Worm (Caenorhabditis elegans) whole organism, mixed stage, embryonic: Measurements from ENCODE around the gene flp-17.

Experiments used
- cnd-1 ChIP-seq: fragments of 200-800 bp; sonication (Bioruptor generic); optimal IDR thresholded peaks from 2 replicates; lab custom pipeline; 2018; ENCODE audit warnings: mild to moderate bottlenecking, missing genetic modification characterization, missing compliant biosample characterization
- elt-1 ChIP-seq: sonication (generic microtip); optimal IDR thresholded peaks from 2 replicates; lab custom pipeline; 2017; ENCODE audit warnings: missing genetic modification characterization, mild to moderate bottlenecking, missing compliant biosample characterization, antibody characterized with exemption, moderate library complexity, borderline replicate concordance; ENCODE audit not compliant: insufficient read depth
- elt-3 ChIP-seq: fragments of 150-350 bp; optimal IDR thresholded peaks from 2 replicates; lab custom pipeline; 2014; ENCODE audit warnings: missing biosample characterization, missing genetic modification characterization
- lsy-2 ChIP-seq: fragments of 150-350 bp; optimal IDR thresholded peaks from 2 replicates; lab custom pipeline; 2014; ENCODE audit warnings: missing biosample characterization, missing genetic modification characterization
- mab-5 ChIP-seq: fragments of 150-350 bp; optimal IDR thresholded peaks from 2 replicates; lab custom pipeline; 2014; ENCODE audit warnings: missing biosample characterization, missing genetic modification characterization
- nhr-12 ChIP-seq: fragments of 150-350 bp; optimal IDR thresholded peaks from 2 replicates; lab custom pipeline; 2014; ENCODE audit warnings: missing biosample characterization, missing genetic modification characterization
- nhr-237 ChIP-seq: fragments of 150-350 bp; optimal IDR thresholded peaks from 2 replicates; lab custom pipeline; 2014; ENCODE audit warnings: missing biosample characterization, missing genetic modification characterization
- nhr-28 ChIP-seq: fragments of 150-350 bp; optimal IDR thresholded peaks from 2 replicates; lab custom pipeline; 2014; ENCODE audit warnings: missing biosample characterization, missing genetic modification characterization
- pha-4 ChIP-seq: fragments of 150-350 bp; optimal IDR thresholded peaks from 2 replicates; lab custom pipeline; 2018; ENCODE audit warnings: missing biosample characterization, missing genetic modification reagents, missing genetic modification characterization
- sem-2 ChIP-seq: fragments of 200-800 bp; sonication (Bioruptor generic); optimal IDR thresholded peaks from 2 replicates; lab custom pipeline; 2018; ENCODE audit warnings: mild to moderate bottlenecking, missing genetic modification characterization, missing compliant biosample characterization
- sptf-1 ChIP-seq: sonication (generic microtip); optimal IDR thresholded peaks from 2 replicates; lab custom pipeline; 2017; ENCODE audit warnings: mild to moderate bottlenecking, missing genetic modification characterization, moderate library complexity, missing compliant biosample characterization
- tbx-8 ChIP-seq: fragments of 200-800 bp; sonication (Bioruptor generic); optimal IDR thresholded peaks from 2 replicates; lab custom pipeline; 2018; ENCODE audit warnings: mild to moderate bottlenecking, missing genetic modification characterization, moderate library complexity, missing compliant biosample characterization
- ztf-11 ChIP-seq: fragments of 150-350 bp; optimal IDR thresholded peaks from 2 replicates; lab custom pipeline; 2014; ENCODE audit warnings: missing biosample characterization, missing genetic modification characterization

DNA sequence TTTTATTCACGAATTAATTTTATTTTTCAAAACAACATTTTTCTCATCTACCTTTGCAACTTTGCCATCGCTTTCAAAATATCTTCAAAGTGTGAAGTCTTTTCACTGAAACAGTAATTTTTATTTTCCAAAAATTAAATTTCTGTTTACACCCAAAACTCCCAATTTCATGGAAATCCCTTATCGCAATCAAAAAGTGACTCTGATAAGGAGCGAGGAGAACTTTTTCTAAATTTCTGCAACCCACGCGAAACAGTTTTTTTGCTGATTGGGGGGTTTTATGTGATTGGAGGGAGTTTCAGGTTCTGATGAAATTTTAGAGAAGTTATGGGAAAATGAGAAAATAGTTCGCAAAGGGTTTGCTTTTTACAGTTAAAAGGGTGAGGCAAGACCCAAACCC lies 12.1 kb downstream of the flp-17 start:
- TF ChIP-seq elt-3 (tag; lab: Kevin White, UChicago), result no peak
- no peak for TF ChIP-seq sptf-1
- TF ChIP-seq nhr-237, result no peak
- no peak for TF ChIP-seq pha-4 (tag; lab: Kevin White, UChicago)
- TF ChIP-seq tbx-8 (GFP tag; lab: Kevin White, UChicago), result no peak
- TF ChIP-seq mab-5 (tag; lab: Kevin White, UChicago), result no peak
- no peak for TF ChIP-seq sem-2 (GFP tag; lab: Kevin White, UChicago)
- TF ChIP-seq nhr-12 (tag; lab: Kevin White, UChicago), result no peak
- TF ChIP-seq lsy-2 (tag; lab: Kevin White, UChicago), result no peak
- no peak for TF ChIP-seq nhr-28 (tag; lab: Kevin White, UChicago)
- no peak for TF ChIP-seq ztf-11 (tag; lab: Kevin White, UChicago)
- TF ChIP-seq cnd-1 (tag; lab: Kevin White, UChicago), result no peak
- TF ChIP-seq elt-1 (tag; lab: Kevin White, UChicago), result no peak
